Fruit fly (Drosophila melanogaster) whole organism, wandering third instar larva: Measurements from ENCODE around the gene PCID2.

Experiments
- Abd-B ChIP-seq: fragments of >200 bp; optimal IDR thresholded peaks from 2 replicates; lab custom pipeline; 2017; ENCODE audit warnings: missing biosample characterization, missing genetic modification characterization
- CG9705 ChIP-seq: fragments of 200-800 bp; sonication (Bioruptor generic); optimal IDR thresholded peaks from 2 replicates; lab custom pipeline; 2018; ENCODE audit warnings: missing biosample characterization, mild to moderate bottlenecking, missing genetic modification characterization
- CrebA ChIP-seq: fragments of 200-800 bp; sonication (Bioruptor generic); optimal IDR thresholded peaks from 2 replicates; lab custom pipeline; 2016; ENCODE audit warnings: missing biosample characterization, mild to moderate bottlenecking, missing genetic modification characterization, borderline replicate concordance
- Dfd ChIP-seq: fragments of >200 bp; optimal IDR thresholded peaks from 2 replicates; lab custom pipeline; 2017; ENCODE audit warnings: missing biosample characterization, missing genetic modification characterization
- Dif ChIP-seq: fragments of 200-275, 200-300 bp; sonication (Bioruptor generic); optimal IDR thresholded peaks from 2 replicates; lab custom pipeline; 2018; ENCODE audit warnings: missing biosample characterization, missing genetic modification characterization; ENCODE audit not compliant: partially characterized antibody
- GATAd ChIP-seq: sonication (Bioruptor generic); optimal IDR thresholded peaks from 2 replicates; lab custom pipeline; 2016; ENCODE audit warnings: missing biosample characterization, missing genetic modification characterization
- HLH106 ChIP-seq: fragments of 200-800 bp; optimal IDR thresholded peaks from 3 replicates; lab custom pipeline; 2019; ENCODE audit warnings: missing biosample characterization, mild to moderate bottlenecking, missing genetic modification characterization, moderate library complexity
- Hnf4 ChIP-seq: fragments of 200-800 bp; sonication (Bioruptor generic); optimal IDR thresholded peaks from 2 replicates; lab custom pipeline; 2016; ENCODE audit warnings: missing biosample characterization, mild to moderate bottlenecking, missing genetic modification characterization
- Hr78 ChIP-seq: fragments of >200 bp; optimal IDR thresholded peaks from 2 replicates; lab custom pipeline; 2017; ENCODE audit warnings: missing biosample characterization, missing genetic modification characterization
- Hr83 ChIP-seq: fragments of 200-300 bp; sonication (Bioruptor generic); optimal IDR thresholded peaks from 2 replicates; lab custom pipeline; 2016; ENCODE audit warnings: missing biosample characterization, mild to moderate bottlenecking, missing genetic modification characterization, moderate library complexity; ENCODE audit not compliant: poor library complexity, severe bottlenecking
- Jra ChIP-seq: sonication (Bioruptor generic); optimal IDR thresholded peaks from 2 replicates; lab custom pipeline; 2016; ENCODE audit warnings: missing biosample characterization, missing genetic modification characterization
- Mio ChIP-seq: sonication (Bioruptor generic); optimal IDR thresholded peaks from 2 replicates; lab custom pipeline; 2016; ENCODE audit warnings: missing biosample characterization, missing genetic modification characterization
- Myc ChIP-seq: fragments of >200 bp; optimal IDR thresholded peaks from 2 replicates; lab custom pipeline; 2017
- N ChIP-seq: fragments of >200 bp; optimal IDR thresholded peaks from 2 replicates; lab custom pipeline; 2018; ENCODE audit warnings: missing biosample characterization, missing external identifiers, missing genetic modification characterization
- OdsH ChIP-seq: fragments of 200-800 bp; sonication (Bioruptor generic); optimal IDR thresholded peaks from 2 replicates; lab custom pipeline; 2016; ENCODE audit warnings: missing biosample characterization, mild to moderate bottlenecking, missing genetic modification characterization
- Rel ChIP-seq, 2 experiments: fragments of 200-800 bp; sonication (Bioruptor generic) in 1 of 2; optimal IDR thresholded peaks; 2 replicates in 1 of 2; 3 replicates in 1 of 2; lab custom pipeline; 2016 to 2019; ENCODE audit warnings: mild to moderate bottlenecking in 2 of 2, missing biosample characterization in 2 of 2, missing genetic modification characterization in 2 of 2, moderate library complexity in 1 of 2
- Sp1 ChIP-seq: fragments of 200-800 bp; sonication (Bioruptor generic); optimal IDR thresholded peaks from 3 replicates; lab custom pipeline; 2019; ENCODE audit warnings: missing biosample characterization, mild to moderate bottlenecking, missing genetic modification characterization, moderate library complexity
- Vsx2 ChIP-seq: fragments of 200-300, 225-300 bp; sonication (Bioruptor generic); optimal IDR thresholded peaks from 2 replicates; lab custom pipeline; 2018; ENCODE audit warnings: missing biosample characterization, missing genetic modification characterization; ENCODE audit not compliant: partially characterized antibody
- brk ChIP-seq: fragments of 200-800 bp; sonication (Bioruptor generic); optimal IDR thresholded peaks from 2 replicates; lab custom pipeline; 2016; ENCODE audit warnings: missing biosample characterization, mild to moderate bottlenecking, missing genetic modification characterization
- dl ChIP-seq, 2 experiments: fragments of 175-275, 200-275 bp in 1 of 2; fragments of 200-275 bp in 1 of 2; sonication (Bioruptor generic); optimal IDR thresholded peaks; lab custom pipeline; 2018; ENCODE audit warnings: mild to moderate bottlenecking in 2 of 2, missing biosample characterization in 2 of 2, missing genetic modification characterization in 2 of 2, moderate library complexity in 2 of 2; ENCODE audit not compliant: partially characterized antibody in 2 of 2, insufficient read depth in 1 of 2
- dmrt93B ChIP-seq: fragments of 200-800 bp; sonication (Bioruptor generic); optimal IDR thresholded peaks from 2 replicates; lab custom pipeline; 2018; ENCODE audit warnings: missing biosample characterization, mild to moderate bottlenecking, missing genetic modification characterization
- dsf ChIP-seq: sonication (Bioruptor generic); optimal IDR thresholded peaks from 2 replicates; lab custom pipeline; 2016; ENCODE audit warnings: missing biosample characterization, missing genetic modification characterization, borderline replicate concordance
- ey ChIP-seq: fragments of 200-800 bp; sonication (Bioruptor generic); optimal IDR thresholded peaks from 2 replicates; lab custom pipeline; 2016; ENCODE audit warnings: missing biosample characterization, missing genetic modification characterization
- foxo ChIP-seq, 2 experiments: fragments of 200-800 bp; sonication (Bioruptor generic); optimal IDR thresholded peaks; 2 replicates in 1 of 2; 3 replicates in 1 of 2; lab custom pipeline; 2016 to 2017; ENCODE audit warnings: missing biosample characterization in 2 of 2, missing genetic modification characterization in 2 of 2
- h ChIP-seq: fragments of 200-800 bp; sonication (Bioruptor generic); optimal IDR thresholded peaks from 3 replicates; lab custom pipeline; 2016; ENCODE audit warnings: missing biosample characterization, mild to moderate bottlenecking, missing genetic modification characterization
- jim ChIP-seq: fragments of 175-275, 200-325 bp; sonication (Bioruptor generic); optimal IDR thresholded peaks from 2 replicates; lab custom pipeline; 2016; ENCODE audit warnings: missing biosample characterization, mild to moderate bottlenecking, missing genetic modification characterization
- lola ChIP-seq: fragments of >200 bp; optimal IDR thresholded peaks from 2 replicates; lab custom pipeline; 2017; ENCODE audit warnings: missing biosample characterization, missing genetic modification characterization
- pan ChIP-seq: fragments of >200 bp; optimal IDR thresholded peaks from 2 replicates; lab custom pipeline; 2017
- psq ChIP-seq: fragments of 200-800 bp; sonication (Bioruptor generic); optimal IDR thresholded peaks from 3 replicates; lab custom pipeline; 2017; ENCODE audit warnings: missing biosample characterization, mild to moderate bottlenecking, missing genetic modification characterization, moderate library complexity
- rgr ChIP-seq: fragments of 200-800 bp; sonication (Bioruptor generic); optimal IDR thresholded peaks from 3 replicates; lab custom pipeline; 2016; ENCODE audit warnings: missing biosample characterization, mild to moderate bottlenecking, missing genetic modification characterization
- sage ChIP-seq: fragments of 200-800 bp; sonication (Bioruptor generic); optimal IDR thresholded peaks from 2 replicates; lab custom pipeline; 2016; ENCODE audit warnings: missing biosample characterization, mild to moderate bottlenecking, missing genetic modification characterization
- sv ChIP-seq: fragments of 200-800 bp; sonication (Bioruptor generic); optimal IDR thresholded peaks from 3 replicates; lab custom pipeline; 2016; ENCODE audit warnings: missing biosample characterization, missing genetic modification characterization
- tai ChIP-seq: sonication (Bioruptor generic); optimal IDR thresholded peaks from 2 replicates; lab custom pipeline; 2016; ENCODE audit warnings: missing biosample characterization, missing genetic modification characterization
- usp ChIP-seq: fragments of >200 bp; optimal IDR thresholded peaks from 2 replicates; lab custom pipeline; 2017; ENCODE audit warnings: missing biosample characterization, missing genetic modification characterization
- woc ChIP-seq: sonication (Bioruptor generic); optimal IDR thresholded peaks from 2 replicates; lab custom pipeline; 2016; ENCODE audit warnings: missing biosample characterization, mild to moderate bottlenecking, missing genetic modification characterization

PCID2 gene

dm6 chr3L:11580919-11581318 is 45.3 kb upstream of the PCID2 start, which contains the start of gene CG43391:
CG43391 (minus strand) TSS chr3L:11581019.
- TF ChIP-seq HLH106, result no peak
- no peak for TF ChIP-seq dmrt93B
- TF ChIP-seq GATAd (GFP tag; lab: Kevin White, UChicago), result no peak
- no peak for TF ChIP-seq CG9705 (GFP tag; lab: Kevin White, UChicago)
- no peak for TF ChIP-seq h (GFP tag; lab: Kevin White, UChicago)
- TF ChIP-seq Abd-B, result no peak
- TF ChIP-seq pan (lab: Kevin White, UChicago), result no peak
- no peak for TF ChIP-seq Dif (GFP tag; lab: Kevin White, UChicago)
- TF ChIP-seq Sp1 (GFP tag; lab: Kevin White, UChicago), result no peak

DNA sequence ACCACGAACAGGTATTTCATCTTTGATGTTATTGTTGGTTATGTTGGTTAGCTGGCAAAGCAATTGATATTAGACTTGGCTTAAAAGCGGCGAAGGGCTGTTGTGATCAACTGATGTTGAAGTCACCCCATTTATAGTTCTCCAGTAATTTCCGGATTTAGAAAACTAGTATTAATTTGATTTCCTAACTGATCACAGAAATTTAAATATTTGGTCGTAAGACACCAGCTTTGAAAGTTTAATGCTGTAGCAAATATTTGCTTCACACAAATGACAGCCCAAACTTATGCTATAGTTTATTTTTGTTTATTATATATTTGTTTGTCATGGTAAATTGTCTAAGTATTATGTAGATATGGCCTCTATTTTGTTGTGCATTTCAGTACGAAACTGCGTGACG is 44.1 kb upstream of the PCID2 start, which contains the start of gene CG33269:
Gene CG33269 (minus strand): TSS at position 101 of the 400 bp plus-strand sequence.
- TF ChIP-seq h (GFP tag; lab: Kevin White, UChicago), result no peak
- TF ChIP-seq rgr (GFP tag; lab: Kevin White, UChicago), result no peak

DNA sequence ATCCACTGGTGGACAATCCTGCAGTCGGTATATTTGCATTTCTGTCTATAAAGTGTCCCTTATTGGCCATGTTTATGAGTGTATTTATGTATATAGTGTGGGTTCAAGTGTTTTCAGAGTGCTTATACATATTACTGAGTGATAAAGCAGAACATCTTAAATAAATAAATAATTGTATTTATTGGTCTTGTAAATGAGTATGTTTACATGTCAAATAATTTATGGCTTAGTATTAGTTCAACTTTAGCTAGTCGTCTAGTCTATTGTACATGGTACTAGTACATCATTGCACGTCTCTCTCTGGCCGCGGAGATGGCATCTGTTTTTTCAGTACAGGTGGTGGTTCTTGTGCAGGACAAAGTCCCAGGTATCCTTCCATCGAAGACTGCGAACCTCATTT is 42.3 kb upstream of the PCID2 start, which contains the start of gene CG32086:
Gene CG32086 (minus strand): TSS at position 101 of the 400 bp plus-strand sequence.
- TF ChIP-seq Hnf4 (GFP tag; lab: Kevin White, UChicago), result no peak
- no peak for TF ChIP-seq dl (GFP tag; optimal IDR thresholded peaks at IDR 0.05; lab: Kevin White, UChicago; ENCODE audit: insufficient read depth in 1 of 2, partially characterized antibody in 2 of 2)
- no peak for TF ChIP-seq Myc
- no peak for TF ChIP-seq GATAd (GFP tag; lab: Kevin White, UChicago)
- TF ChIP-seq h (GFP tag; lab: Kevin White, UChicago), result no peak
- TF ChIP-seq dsf (GFP tag; lab: Kevin White, UChicago), result no peak
- no peak for TF ChIP-seq Abd-B
- TF ChIP-seq foxo (GFP tag; optimal IDR thresholded peaks at IDR 0.05; lab: Kevin White, UChicago), result no peak
- TF ChIP-seq ey (GFP tag; lab: Kevin White, UChicago), result no peak
- TF ChIP-seq Hr83 (GFP tag; lab: Kevin White, UChicago), result no peak
- no peak for TF ChIP-seq rgr (GFP tag; lab: Kevin White, UChicago)
- TF ChIP-seq jim (GFP tag; lab: Kevin White, UChicago), result no peak
- no peak for TF ChIP-seq N
- no peak for TF ChIP-seq HLH106
- TF ChIP-seq lola (GFP tag; lab: Kevin White, UChicago), result no peak
- TF ChIP-seq psq (GFP tag; lab: Kevin White, UChicago), result no peak
- TF ChIP-seq OdsH (GFP tag; lab: Kevin White, UChicago), result no peak
- no peak for TF ChIP-seq Jra
- no peak for TF ChIP-seq Mio (GFP tag; lab: Kevin White, UChicago)

DNA sequence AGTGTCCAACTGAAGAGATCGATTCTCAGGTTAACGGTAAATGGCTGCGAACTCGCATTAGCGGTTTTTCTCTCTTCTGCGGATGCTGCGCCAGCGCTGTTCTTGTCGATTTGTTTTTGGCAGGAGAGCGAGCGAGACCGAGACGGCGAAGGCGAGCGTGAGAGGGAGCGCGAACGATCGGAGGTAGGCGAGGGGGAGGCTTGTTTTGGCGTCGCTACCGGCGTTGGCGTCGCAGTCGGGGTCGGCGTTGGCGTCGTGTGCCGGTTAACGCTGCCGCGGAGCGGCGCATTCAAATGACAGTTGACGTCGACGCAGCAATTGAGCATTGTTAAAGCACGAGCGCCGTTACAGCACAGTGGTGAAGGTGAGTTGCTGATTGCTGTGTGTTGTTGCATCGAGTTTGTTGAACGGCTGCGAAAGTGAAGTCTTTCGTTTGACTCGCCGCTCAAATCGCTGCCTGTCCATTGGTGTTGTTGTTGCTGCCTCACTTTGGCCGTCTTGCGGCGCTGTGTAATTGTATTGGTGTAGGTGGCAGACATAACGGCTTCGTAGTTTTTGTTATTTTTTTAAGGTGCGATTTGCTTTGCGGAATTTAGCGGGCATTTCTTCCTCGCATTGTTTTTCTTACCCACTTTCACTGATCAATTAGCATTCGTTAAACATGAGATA is 39.3 kb upstream of the PCID2 start:
- TF ChIP-seq h (GFP tag; lab: Kevin White, UChicago), result peak; percentile 38
- no peak for TF ChIP-seq Jra
- peak; percentile 13 for TF ChIP-seq Hr83 (GFP tag; lab: Kevin White, UChicago)

DNA sequence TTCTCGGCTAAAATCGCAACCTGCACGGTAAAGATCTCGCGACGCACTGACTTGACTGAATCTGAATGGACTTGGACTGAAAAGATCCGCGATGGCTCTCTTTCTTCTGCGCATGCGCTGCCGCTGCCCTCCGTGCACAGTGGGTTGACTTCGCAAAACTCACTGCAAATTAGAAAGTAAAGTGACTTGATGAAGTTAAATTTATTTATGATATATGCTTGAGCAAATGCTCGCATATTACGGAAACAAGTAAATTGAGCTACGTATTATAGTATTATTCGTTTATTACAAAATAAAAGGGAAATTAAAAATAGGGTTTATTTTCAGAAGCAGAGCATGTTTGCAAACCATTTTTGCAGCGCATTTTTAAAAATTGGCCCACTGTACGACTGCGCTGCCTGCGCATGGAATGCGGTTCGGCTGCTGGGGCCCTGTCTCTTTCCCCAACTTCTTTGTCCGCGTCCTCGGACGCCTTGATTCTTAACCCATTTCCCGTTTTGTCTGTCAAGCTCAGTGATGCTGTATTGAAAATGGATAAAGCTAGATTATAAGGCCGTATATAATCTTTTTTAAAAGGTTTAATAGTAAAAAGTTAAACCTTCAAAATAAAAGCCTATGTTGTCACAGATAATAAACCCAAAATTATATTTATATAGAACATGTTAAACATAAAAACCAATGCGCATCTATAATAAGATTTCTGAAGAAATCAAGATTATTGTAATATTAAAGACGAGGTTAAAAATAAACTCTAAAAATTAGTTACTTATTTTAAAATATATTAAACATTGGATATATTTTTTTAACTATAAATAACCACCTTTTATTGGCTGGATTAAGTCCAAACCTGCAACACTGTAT is 38.3 kb upstream of the PCID2 start, which contains the start of gene rt:
Gene rt (minus strand): TSS at position 51 of the 861 bp plus-strand sequence.
- TF ChIP-seq brk (GFP tag; lab: Kevin White, UChicago) (no peak), Hnf4 (GFP tag; lab: Kevin White, UChicago) (peak; percentile 6), pan (lab: Kevin White, UChicago) (no peak), sage (GFP tag; lab: Kevin White, UChicago) (peak; percentile 26), ey (GFP tag; lab: Kevin White, UChicago) (peak; percentile 70), OdsH (GFP tag; lab: Kevin White, UChicago) (peak; percentile 39), Hr78 (GFP tag; lab: Kevin White, UChicago) (no peak), Sp1 (GFP tag; lab: Kevin White, UChicago) (peak; percentile 75), Vsx2 (GFP tag; lab: Kevin White, UChicago) (no peak), N (no peak), Abd-B (no peak), tai (GFP tag; lab: Kevin White, UChicago) (peak; percentile 61), Myc (peak; percentile 74), psq (GFP tag; lab: Kevin White, UChicago) (peak; percentile 38), woc (GFP tag; lab: Kevin White, UChicago) (peak; percentile 89), dl (GFP tag; optimal IDR thresholded peaks at IDR 0.05; lab: Kevin White, UChicago; ENCODE audit: insufficient read depth in 1 of 2, partially characterized antibody in 2 of 2) (no peak), CrebA (GFP tag; lab: Kevin White, UChicago) (no peak), sv (GFP tag; lab: Kevin White, UChicago) (peak; percentile 15), usp (GFP tag; lab: Kevin White, UChicago) (no peak), dmrt93B (peak; percentile 56), HLH106 (peak; percentile 76), Rel (GFP tag; optimal IDR thresholded peaks at IDR 0.05; lab: Kevin White, UChicago) (no peak), Rel (tag; optimal IDR thresholded peaks at IDR 0.05; lab: Kevin White, UChicago) (peak; percentile 31), lola (GFP tag; lab: Kevin White, UChicago) (no peak), GATAd (GFP tag; lab: Kevin White, UChicago) (no peak), Jra (no peak), jim (GFP tag; lab: Kevin White, UChicago) (no peak), h (GFP tag; lab: Kevin White, UChicago) (peak; percentile 74), Dfd (no peak)
